Worm (Caenorhabditis elegans): Measurements from ENCODE around the gene mec-14.

mec-14 gene

DNA sequence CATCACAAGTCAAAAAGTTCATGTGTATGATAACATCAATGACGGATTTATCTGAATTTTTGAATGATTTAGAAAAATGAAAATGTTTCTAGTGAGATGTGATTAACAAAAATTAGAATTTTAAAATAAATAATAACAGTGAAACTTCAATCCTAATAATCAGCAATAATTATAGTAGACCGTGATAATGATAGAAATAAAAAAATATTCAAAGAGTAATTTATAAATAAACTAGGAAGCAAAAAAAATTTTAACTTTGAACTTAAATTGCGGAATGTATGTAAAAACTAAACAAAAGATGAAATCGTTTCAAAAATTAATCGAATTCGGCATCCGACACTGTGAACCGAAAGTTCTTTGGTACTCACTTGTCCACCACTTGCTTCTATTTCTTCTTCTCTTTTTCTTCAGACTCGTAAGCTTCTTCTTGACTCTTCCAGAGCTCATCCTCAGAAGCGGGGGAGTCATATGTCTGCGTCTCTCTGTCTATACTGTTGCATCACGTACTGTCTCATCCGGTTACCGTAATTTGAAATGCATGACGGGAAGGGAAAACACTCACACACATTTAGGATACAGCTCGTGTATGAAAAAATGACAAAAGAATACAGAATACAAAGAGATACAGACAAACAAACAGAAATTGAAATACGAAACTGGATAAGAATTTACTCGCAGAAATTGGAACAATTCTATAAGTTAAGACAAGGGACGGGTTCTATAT lies at the start of gene mec-14:
Gene mec-14 (minus strand): TSS at position 51 of the 724 bp plus-strand sequence.
- no peak for TF ChIP-seq unc-62 (GFP tag; optimal IDR thresholded peaks at IDR 0.05)

DNA sequence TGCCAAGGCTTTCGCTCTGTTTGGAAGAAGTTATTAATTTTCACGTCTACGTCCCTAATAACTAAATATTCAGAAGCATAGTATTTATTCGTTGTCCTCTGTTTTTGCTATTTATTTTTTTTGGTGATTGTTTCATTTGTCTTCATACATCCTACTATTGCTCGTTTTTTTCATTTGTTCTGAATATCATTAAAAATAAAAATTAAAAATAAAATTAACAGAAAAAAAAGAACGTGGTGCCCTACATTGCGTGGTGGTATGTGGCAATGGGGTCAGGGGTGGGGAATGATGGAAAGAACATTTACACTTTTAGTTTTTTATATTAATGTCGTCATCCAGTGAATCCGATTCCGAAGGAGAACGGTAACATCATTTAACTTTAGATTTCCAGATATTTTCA lies 48.3 kb upstream of the mec-14 start, which contains the start of gene ztf-31:
Gene ztf-31 (plus strand): TSS at position 301 of the 400 bp plus-strand sequence.
- TF ChIP-seq unc-62 (GFP tag; optimal IDR thresholded peaks at IDR 0.05), result no peak

DNA sequence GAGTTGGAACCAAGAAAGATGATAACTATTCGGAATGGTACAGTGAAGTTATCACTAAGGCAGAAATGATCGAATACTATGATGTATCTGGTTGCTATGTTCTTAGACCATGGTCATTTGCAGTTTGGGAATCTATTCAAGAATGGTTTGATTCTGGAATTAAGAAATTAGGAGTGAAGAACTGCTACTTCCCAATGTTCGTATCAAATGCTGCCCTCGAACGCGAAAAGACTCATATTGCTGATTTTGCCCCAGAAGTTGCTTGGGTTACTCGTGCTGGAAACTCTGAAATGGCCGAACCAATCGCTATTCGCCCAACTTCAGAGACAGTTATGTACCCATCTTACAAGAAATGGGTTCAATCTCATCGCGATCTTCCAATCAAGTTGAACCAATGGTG lies 46.6 kb upstream of the mec-14 start:
- no peak for TF ChIP-seq unc-62 (GFP tag; optimal IDR thresholded peaks at IDR 0.05)

DNA sequence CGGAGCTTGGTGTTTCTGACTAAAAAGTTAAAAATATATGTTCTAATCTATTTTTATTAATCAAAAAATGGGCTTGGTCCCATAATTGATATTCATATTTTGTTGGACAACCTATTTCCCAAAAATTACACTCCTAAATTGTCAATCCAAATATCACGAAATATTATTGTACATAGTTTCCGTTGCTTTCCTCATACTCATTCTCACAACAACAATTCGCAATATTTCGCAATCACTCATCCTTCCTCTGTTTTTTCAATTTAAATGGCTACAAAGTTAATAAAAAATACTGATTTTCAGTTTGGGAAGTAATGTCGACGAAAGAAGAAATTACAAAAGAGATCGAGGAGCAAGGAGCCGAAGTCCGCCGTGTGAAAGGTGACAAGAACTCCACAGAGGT lies 45.9 kb upstream of the mec-14 start, which contains the start of gene pars-1:
Gene pars-1 (plus strand): TSS at position 301 of the 400 bp plus-strand sequence.
- TF ChIP-seq unc-62 (GFP tag; optimal IDR thresholded peaks at IDR 0.05), result no peak

DNA sequence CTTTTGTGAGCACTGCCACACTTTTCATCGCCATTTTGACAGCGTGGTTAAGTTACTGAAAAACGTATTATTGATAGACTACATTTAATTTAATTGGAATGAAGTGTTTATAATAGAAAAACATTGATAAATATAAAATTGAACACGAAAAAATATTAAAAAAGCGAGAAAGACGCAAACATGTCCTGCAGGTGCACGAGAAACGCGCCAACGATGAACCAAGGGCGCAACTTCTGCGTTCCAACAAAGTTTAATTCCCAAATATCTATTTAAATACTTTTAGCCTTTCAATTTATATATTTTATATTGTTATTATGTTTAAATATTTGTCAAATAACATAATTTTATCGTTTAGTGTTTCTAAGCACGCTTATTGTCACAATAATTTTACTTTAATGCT lies 41.4 kb upstream of the mec-14 start, which contains the start of gene ndus-8:
Gene ndus-8 (minus strand): TSS at position 55 of the 400 bp plus-strand sequence.
- no peak for TF ChIP-seq unc-62 (GFP tag; optimal IDR thresholded peaks at IDR 0.05)

DNA sequence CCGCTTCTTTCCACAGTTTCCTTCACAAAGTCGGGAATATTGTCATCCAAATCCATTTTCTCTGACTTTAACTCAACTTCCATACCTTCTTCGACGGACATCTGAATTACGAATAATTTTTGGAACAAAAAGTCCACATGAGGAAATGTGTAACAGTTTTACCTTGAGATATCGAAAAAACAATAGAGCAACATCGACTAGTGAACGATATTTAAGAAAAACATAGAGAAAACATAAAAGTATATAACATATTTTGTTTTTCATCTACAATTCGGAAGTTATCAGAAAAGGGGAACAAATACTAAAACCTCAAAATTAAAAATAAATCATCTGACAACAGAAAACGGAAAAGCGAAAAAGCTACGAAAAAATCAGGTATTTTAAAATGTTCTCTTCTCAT lies 40.0 kb upstream of the mec-14 start, which contains the start of gene adr-2:
Gene adr-2 (minus strand): TSS at position 101 of the 400 bp plus-strand sequence.
- no peak for TF ChIP-seq unc-62 (GFP tag; optimal IDR thresholded peaks at IDR 0.05)

DNA sequence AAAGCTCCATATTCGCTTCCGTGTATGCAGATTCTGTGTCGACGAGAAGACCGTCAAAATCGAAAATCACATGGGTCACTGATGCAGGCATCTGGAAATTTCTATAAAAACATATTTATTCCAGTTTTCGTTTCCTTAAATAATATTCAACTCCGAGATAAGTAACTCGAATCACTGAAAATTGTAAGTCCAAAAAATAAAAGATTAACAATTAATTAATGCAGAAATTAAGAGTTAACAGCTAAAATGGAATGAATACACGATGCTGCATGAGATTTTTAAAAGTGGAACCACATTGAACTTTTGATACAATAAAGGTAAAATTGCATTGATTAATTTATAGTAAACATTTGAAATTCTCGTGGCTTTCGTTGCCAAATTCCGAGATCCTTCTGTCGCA lies 38.0 kb upstream of the mec-14 start, which contains the start of gene R151.10:
Gene R151.10 (minus strand): TSS at position 101 of the 400 bp plus-strand sequence.
- no peak for TF ChIP-seq unc-62 (GFP tag; optimal IDR thresholded peaks at IDR 0.05)

DNA sequence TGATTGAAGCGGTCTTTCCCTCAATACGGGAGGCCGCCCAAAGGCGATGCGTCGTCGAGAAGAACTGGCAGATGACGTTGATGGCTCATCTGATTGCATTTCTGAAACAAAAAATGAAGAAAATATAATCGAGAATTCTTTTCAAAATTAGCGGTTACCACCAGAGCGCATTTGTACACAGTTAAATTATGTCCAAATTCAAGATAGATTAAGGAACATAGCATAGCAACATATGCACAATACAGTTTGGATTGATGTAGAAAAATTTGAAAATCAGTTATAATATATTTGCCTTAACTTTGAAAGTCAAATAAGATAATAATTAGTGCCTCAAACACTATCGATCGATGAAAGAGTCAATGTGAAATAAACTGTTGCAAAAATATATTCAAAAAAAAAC lies 36.9 kb upstream of the mec-14 start, which contains the start of gene R151.8:
Gene R151.8 (minus strand): TSS at position 101 of the 400 bp plus-strand sequence.
- TF ChIP-seq unc-62 (GFP tag; optimal IDR thresholded peaks at IDR 0.05), result no peak

DNA sequence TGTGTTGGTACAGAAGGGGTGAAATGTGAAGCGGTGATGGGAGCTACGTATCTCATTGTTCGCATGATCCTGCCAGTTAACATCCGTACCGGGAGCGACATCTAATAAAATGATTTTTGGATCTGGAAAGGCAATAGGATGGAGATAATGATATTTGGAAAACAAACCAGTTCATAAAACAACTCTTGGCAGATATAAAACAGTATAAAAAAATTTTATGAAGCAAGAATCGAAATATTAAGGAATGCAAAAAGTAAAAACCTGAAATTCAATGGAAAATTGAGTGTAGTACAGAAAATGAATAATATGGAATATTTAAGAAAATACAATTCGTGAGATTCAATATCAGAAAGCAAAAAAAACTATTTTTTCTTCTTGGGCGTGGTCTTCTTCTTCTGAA lies 33.8 kb upstream of the mec-14 start, which contains the start of gene hsp-75:
Gene hsp-75 (minus strand): TSS at position 101 of the 400 bp plus-strand sequence.
- TF ChIP-seq unc-62 (GFP tag; optimal IDR thresholded peaks at IDR 0.05), result no peak

DNA sequence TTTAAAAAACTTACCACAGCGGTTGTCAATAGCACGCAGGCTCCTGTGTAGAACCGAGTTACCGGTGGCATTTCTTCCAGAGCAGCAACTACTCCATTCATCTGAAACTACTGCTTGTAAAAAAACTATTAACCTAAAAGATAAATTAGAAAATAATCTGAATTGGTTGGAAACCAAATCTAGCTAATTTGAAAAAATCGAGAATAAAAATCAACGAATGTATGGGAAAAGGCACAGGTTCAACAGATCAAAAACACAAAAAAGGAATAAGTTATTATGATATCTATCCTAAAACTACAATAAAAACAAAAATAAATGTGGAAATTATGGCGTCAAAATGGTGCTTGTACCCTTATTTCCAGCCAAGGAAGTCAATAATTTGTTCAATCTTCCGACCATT lies 30.2 kb upstream of the mec-14 start, which contains the start of gene der-2:
Gene der-2 (minus strand): TSS at position 101 of the 400 bp plus-strand sequence.
- TF ChIP-seq unc-62 (GFP tag; optimal IDR thresholded peaks at IDR 0.05), result no peak

DNA sequence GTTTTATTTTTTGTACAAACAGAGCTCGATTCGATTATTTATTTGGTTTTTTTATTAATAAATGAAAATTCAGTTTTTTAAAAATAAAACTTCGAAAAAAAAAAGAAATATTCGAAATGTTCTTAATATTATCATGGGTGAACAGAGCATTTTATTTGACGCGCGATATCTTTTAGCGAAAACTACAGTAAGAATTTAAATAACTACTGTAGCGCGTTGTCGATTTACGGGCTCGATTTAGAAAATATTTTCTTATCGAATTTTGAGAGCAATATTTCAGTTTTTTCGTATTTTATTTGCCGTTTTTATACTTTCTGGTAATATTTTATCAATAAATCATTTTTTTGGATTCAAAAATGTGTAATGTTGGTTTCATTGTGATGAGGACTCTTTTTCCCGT lies 28.3 kb upstream of the mec-14 start:
- no peak for TF ChIP-seq unc-62 (GFP tag; optimal IDR thresholded peaks at IDR 0.05)

DNA sequence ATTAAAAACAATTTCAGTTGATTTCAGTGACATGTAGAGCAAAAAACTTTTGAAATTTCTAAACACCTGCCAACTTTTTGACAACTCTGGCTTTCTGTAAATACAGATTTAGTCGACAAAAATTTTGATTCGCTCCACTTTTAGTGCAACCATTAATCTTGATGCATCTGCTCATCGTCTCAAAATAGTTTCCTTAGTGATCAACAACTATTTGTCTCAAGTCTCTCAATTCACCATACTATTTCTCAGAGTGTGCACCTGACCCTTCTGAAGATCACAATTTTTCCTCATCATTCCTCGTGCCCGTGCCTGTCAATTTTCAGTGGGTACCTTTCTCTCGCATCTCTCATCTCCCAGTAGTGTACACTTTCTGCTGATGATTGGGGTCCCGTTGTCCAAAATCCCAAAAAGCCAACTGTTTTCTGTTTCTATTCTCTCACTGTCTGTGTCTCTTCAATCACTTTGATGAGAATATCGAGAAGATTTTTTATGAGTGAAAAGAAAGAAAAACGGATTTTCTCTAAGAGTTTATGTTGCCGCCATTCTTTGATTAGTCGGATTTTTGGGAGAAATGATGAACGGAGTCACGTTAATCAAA lies 24.2 kb upstream of the mec-14 start:
- no peak for TF ChIP-seq unc-62 (GFP tag; optimal IDR thresholded peaks at IDR 0.05)

DNA sequence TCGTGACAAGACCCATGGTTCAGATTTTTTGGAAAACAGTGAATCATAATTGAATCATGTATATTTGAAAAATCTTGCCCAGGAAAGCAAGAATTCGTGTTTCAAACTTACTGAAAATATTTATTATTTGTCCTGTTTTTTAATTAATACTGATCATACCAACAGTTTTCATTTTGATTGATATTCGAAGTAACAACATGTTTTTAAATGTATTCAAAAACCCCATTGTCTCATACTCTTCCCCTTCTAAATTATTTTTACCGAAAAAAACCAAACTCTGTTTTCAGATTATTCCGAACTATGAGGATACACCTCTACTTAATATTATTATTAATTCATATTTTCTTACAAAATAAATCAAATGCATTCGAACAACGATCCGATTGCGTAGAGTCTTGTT lies 23.4 kb upstream of the mec-14 start, which contains the start of gene R151.1:
Gene R151.1 (plus strand): TSS at position 301 of the 400 bp plus-strand sequence.
- no peak for TF ChIP-seq unc-62 (GFP tag; optimal IDR thresholded peaks at IDR 0.05)

DNA sequence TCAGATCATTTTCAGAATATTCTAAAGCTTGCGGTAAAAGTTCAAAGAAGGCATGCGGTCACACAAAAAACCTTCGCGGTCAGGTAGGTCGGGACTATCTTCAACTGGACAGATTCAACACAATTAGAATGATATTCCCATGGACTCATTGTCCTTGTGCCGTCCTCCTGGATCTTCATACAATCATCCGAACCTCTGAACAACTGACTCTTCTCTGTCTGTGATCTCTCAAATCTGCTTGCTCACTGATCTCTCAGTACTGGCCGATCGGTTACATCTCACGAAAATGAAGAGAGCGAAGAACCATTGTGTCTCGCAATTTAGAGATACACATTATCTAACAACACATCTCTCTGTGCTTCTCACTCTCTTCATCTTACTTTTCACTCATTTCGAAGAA lies 22.7 kb upstream of the mec-14 start:
- no peak for TF ChIP-seq unc-62 (GFP tag; optimal IDR thresholded peaks at IDR 0.05)

DNA sequence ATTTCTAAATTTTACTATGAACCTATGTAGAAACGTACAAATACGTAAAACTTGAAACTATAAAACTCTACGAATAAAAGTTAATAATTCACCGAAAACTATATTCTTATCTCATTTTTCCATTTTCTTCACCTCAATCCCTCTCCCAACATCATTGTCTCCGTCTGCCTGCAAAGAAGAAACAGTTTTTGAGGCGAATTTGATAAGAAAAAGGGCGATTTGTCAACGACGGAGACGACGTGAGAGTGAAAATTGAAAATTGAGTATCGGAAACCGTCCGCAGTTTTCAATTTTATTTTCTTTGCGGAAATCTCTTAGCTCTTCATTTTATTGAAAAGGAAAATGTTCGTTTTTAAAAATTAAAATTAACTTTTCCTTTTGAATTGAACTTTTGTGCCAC lies 19.2 kb upstream of the mec-14 start:
- no peak for TF ChIP-seq unc-62 (GFP tag; optimal IDR thresholded peaks at IDR 0.05)

DNA sequence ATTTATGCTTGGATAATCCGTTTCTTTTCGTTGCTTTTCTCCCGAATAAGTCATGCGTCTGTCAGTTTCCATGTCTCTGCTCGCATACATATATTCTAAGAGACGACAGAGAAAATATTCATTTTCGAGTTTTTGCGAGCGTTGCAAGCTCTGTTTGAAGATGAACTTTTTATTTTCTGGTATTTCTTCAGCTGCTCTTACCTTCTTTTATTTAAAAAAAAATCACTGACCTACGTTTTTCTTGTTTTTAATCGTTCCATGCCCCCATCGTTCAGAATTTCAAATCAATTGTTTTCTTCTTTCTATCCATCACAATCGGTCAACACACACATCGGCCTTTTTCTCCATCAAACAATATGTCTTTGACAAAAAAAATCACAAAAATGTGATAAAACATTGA lies 17.7 kb upstream of the mec-14 start:
- no peak for TF ChIP-seq unc-62 (GFP tag; optimal IDR thresholded peaks at IDR 0.05)

DNA sequence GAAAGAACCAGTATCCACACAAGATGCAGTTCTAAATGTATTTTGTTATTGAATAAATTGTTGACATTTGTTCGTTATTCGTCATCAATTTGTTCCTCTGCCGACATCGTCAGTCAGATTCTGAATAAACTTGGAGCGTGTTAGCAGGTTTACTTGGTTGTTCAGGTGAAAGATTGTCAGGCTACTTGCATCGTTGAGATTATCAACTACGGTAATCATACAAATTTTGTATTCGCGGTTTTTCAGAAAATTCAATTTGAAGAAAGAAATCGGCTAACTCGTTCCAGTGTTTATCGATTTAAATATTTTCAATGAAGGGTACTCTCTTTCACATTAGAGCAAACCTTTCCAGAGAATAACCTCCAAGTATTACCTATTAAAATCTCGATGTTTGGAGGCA lies 16.9 kb upstream of the mec-14 start, which contains the start of gene R151.2:
Gene R151.2 (plus strand): TSS at position 247 of the 400 bp plus-strand sequence.
- no peak for TF ChIP-seq unc-62 (GFP tag; optimal IDR thresholded peaks at IDR 0.05)
